Worm (Caenorhabditis elegans): ENCODE results near the gene F36H9.7.

ce11 chrV:1767427-1767826 lies 7.3 kb downstream of the F36H9.7 start:
- no peak for TF ChIP-seq ceh-79 (tag; optimal IDR thresholded peaks at IDR 0.05)
- no peak for TF ChIP-seq snpc-4 (GFP tag; optimal IDR thresholded peaks at IDR 0.05)
- TF ChIP-seq snpc-4 (tag; optimal IDR thresholded peaks at IDR 0.05), result no peak
- no peak for TF ChIP-seq mxl-1 (tag; optimal IDR thresholded peaks at IDR 0.05)

Data from whole organism, young adult.